Fruit fly (Drosophila melanogaster): ENCODE measurements around the gene HP1D3csd.
A peak's percentile ranks its signal among the peaks of the same experiment; 100 is the strongest.

The HP1D3csd gene

DNA sequence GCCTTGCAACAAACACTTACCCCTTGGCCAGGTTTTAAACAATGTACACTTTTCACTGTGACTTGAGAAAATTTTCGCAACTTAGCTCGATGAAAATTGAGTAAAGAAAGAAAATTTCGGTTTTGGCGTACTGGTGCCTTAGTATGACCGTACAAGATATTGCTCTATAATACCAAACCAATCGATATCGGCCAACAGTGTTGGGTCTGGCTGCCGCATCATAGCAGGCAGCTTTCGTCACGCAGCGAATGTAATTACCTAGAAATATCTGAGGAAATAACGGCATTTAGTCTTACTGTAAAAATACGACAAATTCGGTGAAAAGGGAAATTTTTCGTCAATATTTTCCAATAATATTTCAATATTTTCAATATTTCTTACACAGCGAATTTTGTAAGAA is 18.0 kb downstream of the HP1D3csd start, which contains the start of gene Ulp1 (continued):
- TF ChIP-seq pnt (GFP tag; optimal IDR thresholded peaks at IDR 0.05), result no peak
- TF ChIP-seq maf-S (GFP tag; optimal IDR thresholded peaks at IDR 0.05), result no peak
- TF ChIP-seq CG5180 (GFP tag; optimal IDR thresholded peaks at IDR 0.05), result no peak
- no peak for TF ChIP-seq cad (GFP tag; optimal IDR thresholded peaks at IDR 0.05)
- TF ChIP-seq bab2 (GFP tag; optimal IDR thresholded peaks at IDR 0.05), result no peak
- no peak for TF ChIP-seq hb (GFP tag; IDR thresholded peaks at IDR 0.05; ENCODE audit: partially characterized antibody)
- no peak for TF ChIP-seq tx (GFP tag; optimal IDR thresholded peaks at IDR 0.05)
- TF ChIP-seq HLH4C (GFP tag; IDR thresholded peaks at IDR 0.05; ENCODE audit: partially characterized antibody), result 0 out of 3 replicates have a peak, but pooled peaks have one; percentile 25
- peak; percentile 69 for TF ChIP-seq CG12659 (GFP tag; optimal IDR thresholded peaks at IDR 0.05)
- no peak for TF ChIP-seq Tbp (GFP tag; optimal IDR thresholded peaks at IDR 0.05)
- TF ChIP-seq dmrt99B (tag; optimal IDR thresholded peaks at IDR 0.05), result no peak
- TF ChIP-seq hkb (optimal IDR thresholded peaks at IDR 0.05), result no peak
- no peak for TF ChIP-seq hkb (GFP tag; IDR thresholded peaks at IDR 0.05)
- TF ChIP-seq zen2 (GFP tag; IDR thresholded peaks at IDR 0.05; ENCODE audit: partially characterized antibody), result 0 out of 3 replicates have a peak, but pooled peaks have one; percentile 31
- TF ChIP-seq CG6272 (GFP tag; IDR thresholded peaks at IDR 0.05), result no peak
- TF ChIP-seq CG3838 (GFP tag; optimal IDR thresholded peaks at IDR 0.05), result no peak
- TF ChIP-seq E2f1 (GFP tag; IDR thresholded peaks at IDR 0.05), result no peak
- no peak for TF ChIP-seq HLH3B (GFP tag; IDR thresholded peaks at IDR 0.05)
- no peak for TF ChIP-seq ham (GFP tag; IDR thresholded peaks at IDR 0.05)
- no peak for TF ChIP-seq fd64A (GFP tag; optimal IDR thresholded peaks at IDR 0.05)
- peak; percentile 57 for TF ChIP-seq CG10462 (GFP tag; optimal IDR thresholded peaks at IDR 0.05)
- no peak for TF ChIP-seq pho (GFP tag; optimal IDR thresholded peaks at IDR 0.05)
- no peak for TF ChIP-seq peb (GFP tag; IDR thresholded peaks at IDR 0.05)
- TF ChIP-seq CG3163 (GFP tag; optimal IDR thresholded peaks at IDR 0.05), result peak; percentile 12
- peak; percentile 30; the same call in 1 of the 3 replicates for TF ChIP-seq CG16813 (GFP tag; IDR thresholded peaks at IDR 0.05; ENCODE audit: partially characterized antibody)
- no peak for TF ChIP-seq CG17802 (tag; optimal IDR thresholded peaks at IDR 0.05)
- TF ChIP-seq CG34422 (GFP tag; IDR thresholded peaks at IDR 0.05), result 0 out of 3 replicates have a peak, but pooled peaks have one; percentile 6
- TF ChIP-seq CG7372 (GFP tag; IDR thresholded peaks at IDR 0.05), result no peak
- no peak for TF ChIP-seq en (GFP tag; optimal IDR thresholded peaks at IDR 0.05)
- TF ChIP-seq CG4820 (GFP tag; optimal IDR thresholded peaks at IDR 0.05), result no peak
- TF ChIP-seq CG33557 (GFP tag; optimal IDR thresholded peaks at IDR 0.05), result no peak
- TF ChIP-seq CG15696 (tag; optimal IDR thresholded peaks at IDR 0.05), result no peak
- no peak for TF ChIP-seq sima (GFP tag; optimal IDR thresholded peaks at IDR 0.05)
- no peak for TF ChIP-seq CG10543 (GFP tag; optimal IDR thresholded peaks at IDR 0.05)
- peak; percentile 40; the same call in 1 of the 2 replicates for TF ChIP-seq CG32532 (GFP tag; IDR thresholded peaks at IDR 0.05)
- no peak for TF ChIP-seq pan (optimal IDR thresholded peaks at IDR 0.05)
- no peak for TF ChIP-seq pan (GFP tag; optimal IDR thresholded peaks at IDR 0.05 in 1 of 2, IDR thresholded peaks at IDR 0.05 in 1 of 2)
- TF ChIP-seq B-H1 (GFP tag; IDR thresholded peaks at IDR 0.05), result no peak
- no peak for TF ChIP-seq CG7745 (tag; optimal IDR thresholded peaks at IDR 0.05)
- TF ChIP-seq Ets97D (GFP tag; optimal IDR thresholded peaks at IDR 0.05), result peak; percentile 80
- TF ChIP-seq az2 (GFP tag; optimal IDR thresholded peaks at IDR 0.05), result no peak
- peak; percentile 94 for TF ChIP-seq gfzf (GFP tag; optimal IDR thresholded peaks at IDR 0.05)
- TF ChIP-seq dm (GFP tag; optimal IDR thresholded peaks at IDR 0.05), result no peak
- TF ChIP-seq CG13123 (GFP tag; optimal IDR thresholded peaks at IDR 0.05), result no peak
- no peak for TF ChIP-seq Hmr (GFP tag; optimal IDR thresholded peaks at IDR 0.05)
- no peak for TF ChIP-seq NC2α (GFP tag; optimal IDR thresholded peaks at IDR 0.05)
- TF ChIP-seq insv (GFP tag; optimal IDR thresholded peaks at IDR 0.05), result peak in 1 of 2 experiments; percentile 47
- no peak for TF ChIP-seq corto (GFP tag; optimal IDR thresholded peaks at IDR 0.05)
- TF ChIP-seq wek (GFP tag; optimal IDR thresholded peaks at IDR 0.05), result no peak
- no peak for TF ChIP-seq vfl (GFP tag; optimal IDR thresholded peaks at IDR 0.05)
- peak; percentile 41 for TF ChIP-seq CG2712 (tag; optimal IDR thresholded peaks at IDR 0.05)
- peak; percentile 17; the same call in 1 of the 3 replicates for TF ChIP-seq CG17361 (GFP tag; IDR thresholded peaks at IDR 0.05)
